Fruit fly (Drosophila melanogaster): ENCODE results near the gene CG7215.
A peak's percentile ranks its signal among the peaks of the same experiment; 100 is the strongest.

DNA sequence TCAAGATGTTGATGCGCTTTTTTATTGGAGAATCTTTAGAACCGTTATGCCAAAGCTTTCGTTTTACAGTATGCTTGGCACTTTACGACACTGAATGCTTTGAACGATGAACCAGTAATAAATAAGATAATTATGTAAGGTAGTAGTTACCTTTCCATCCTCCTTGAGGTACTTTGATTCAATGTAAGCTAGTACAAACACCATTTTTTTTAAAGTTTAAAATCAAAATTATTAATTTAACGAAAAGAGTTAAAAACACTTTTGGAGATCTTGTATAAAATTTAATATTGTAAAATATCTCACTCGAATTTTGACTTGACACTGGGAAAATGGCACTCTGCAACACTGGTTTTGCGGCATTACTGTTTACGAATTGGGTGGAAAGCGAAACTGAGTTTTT is 18.3 kb upstream of the CG7215 start, which contains the start of the genes Arp5 and CG7208:
- no peak for TF ChIP-seq vri (GFP tag; optimal IDR thresholded peaks at IDR 0.05)
- no peak for TF ChIP-seq CG7368 (GFP tag; optimal IDR thresholded peaks at IDR 0.05)
- peak; percentile 62 for TF ChIP-seq lz (GFP tag; optimal IDR thresholded peaks at IDR 0.05)
- TF ChIP-seq salr (GFP tag; optimal IDR thresholded peaks at IDR 0.05) = no peak
- TF ChIP-seq CG10669 (GFP tag; optimal IDR thresholded peaks at IDR 0.05) = no peak
- no peak for TF ChIP-seq CG10631 (GFP tag; optimal IDR thresholded peaks at IDR 0.05)
- TF ChIP-seq CG6792 (GFP tag; optimal IDR thresholded peaks at IDR 0.05) = no peak
- TF ChIP-seq OdsH (GFP tag; optimal IDR thresholded peaks at IDR 0.05) = no peak
